Fruit fly (Drosophila melanogaster): ENCODE measurements around the gene santa-maria.

- TF ChIP-seq CG8478 (optimal IDR thresholded peaks at IDR 0.05): no peak
- no peak for TF ChIP-seq psq (optimal IDR thresholded peaks at IDR 0.05)
- no peak for TF ChIP-seq EcR (GFP tag; optimal IDR thresholded peaks at IDR 0.05)
- TF ChIP-seq Dll (optimal IDR thresholded peaks at IDR 0.05): no peak
- no peak for TF ChIP-seq pan (optimal IDR thresholded peaks at IDR 0.05)
- TF ChIP-seq usp (GFP tag; optimal IDR thresholded peaks at IDR 0.05): no peak
Measured at dm6 chr2L:7431861-7432601, 19.0 kb downstream of the santa-maria start.
